Worm (Caenorhabditis elegans) whole organism, L4 larva: Measurements from ENCODE around the gene aexr-1.

Experiments
- ceh-82 ChIP-seq: sonication (generic microtip); optimal IDR thresholded peaks from 2 replicates; lab custom pipeline; 2017; ENCODE audit warnings: missing biosample characterization, missing genetic modification characterization
- ces-1 ChIP-seq: fragments of 150-350 bp; sonication (generic microtip); optimal IDR thresholded peaks from 4 replicates; lab custom pipeline; 2014; ENCODE audit warnings: missing biosample characterization, missing genetic modification reagents, missing genetic modification characterization
- lir-3 ChIP-seq: sonication (generic microtip); optimal IDR thresholded peaks from 2 replicates; lab custom pipeline; 2016; ENCODE audit warnings: mild to moderate bottlenecking, missing genetic modification characterization, missing compliant biosample characterization
- madf-5 ChIP-seq, 2 experiments: fragments of 200-800 bp; sonication (Bioruptor generic); IDR thresholded peaks; 2 replicates each; pipeline ENCODE4 v1.3.6; 2022; ENCODE audit warnings: missing compliant biosample characterization in 2 of 2, missing genetic modification characterization in 2 of 2
- mep-1 ChIP-seq: fragments of 150-350 bp; sonication (generic microtip); optimal IDR thresholded peaks from 3 replicates; lab custom pipeline; 2014; ENCODE audit warnings: missing biosample characterization, missing genetic modification characterization
- nhr-48 ChIP-seq: sonication (generic microtip); optimal IDR thresholded peaks from 2 replicates; lab custom pipeline; 2016; ENCODE audit warnings: mild to moderate bottlenecking, missing genetic modification characterization, missing compliant biosample characterization
- nhr-6 ChIP-seq: fragments of 150-350 bp; optimal IDR thresholded peaks from 2 replicates; lab custom pipeline; 2014; ENCODE audit warnings: missing biosample characterization, missing genetic modification characterization
- pha-4 ChIP-seq, 2 experiments: fragments of 150-350 bp in 1 of 2; fragments of 200-800 bp in 1 of 2; sonication (Bioruptor generic) in 1 of 2; IDR thresholded peaks in 1 of 2; optimal IDR thresholded peaks in 1 of 2; 2 replicates each; pipeline versions ENCODE4 v1.3.6 to Lab custom; 2014 to 2022; ENCODE audit warnings: missing genetic modification characterization in 2 of 2, missing genetic modification reagents in 2 of 2, missing biosample characterization in 1 of 2, missing compliant biosample characterization in 1 of 2
- skn-1 ChIP-seq: fragments of 150-350 bp; optimal IDR thresholded peaks from 2 replicates; lab custom pipeline; 2014; ENCODE audit warnings: missing biosample characterization, missing genetic modification characterization
- snpc-4 ChIP-seq: fragments of 150-350 bp; optimal IDR thresholded peaks from 2 replicates; lab custom pipeline; 2014; ENCODE audit warnings: missing biosample characterization, missing genetic modification characterization
- ztf-11 ChIP-seq: fragments of 150-350 bp; optimal IDR thresholded peaks from 2 replicates; lab custom pipeline; 2014; ENCODE audit warnings: missing biosample characterization, missing genetic modification characterization

DNA sequence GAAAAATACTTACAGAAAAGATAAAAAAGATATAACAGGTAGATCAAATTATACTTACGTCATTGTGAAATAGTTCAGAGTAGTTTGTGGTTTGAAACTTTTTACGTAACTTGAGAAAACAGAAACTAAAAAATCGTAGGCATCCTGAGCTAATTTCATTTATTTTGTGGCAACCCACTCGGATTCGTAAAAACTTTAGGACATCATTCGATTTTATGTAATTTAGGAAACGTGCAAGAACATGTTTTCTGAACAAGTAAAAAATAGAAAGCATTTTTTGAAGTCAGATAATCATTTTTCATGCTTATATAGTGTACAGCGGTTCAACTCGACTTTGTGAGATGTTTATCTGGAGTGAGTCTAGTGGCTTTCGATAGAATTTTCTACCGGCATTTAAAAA lies 36.3 kb downstream of the aexr-1 start, which contains the start of gene hic-1:
- TF ChIP-seq lir-3 (tag; lab: Kevin White, UChicago) (no peak), snpc-4 (tag; lab: Kevin White, UChicago) (no peak), pha-4 (GFP tag; IDR thresholded peaks at IDR 0.05; lab: Robert Waterston, UW) (no peak), pha-4 (tag; optimal IDR thresholded peaks at IDR 0.05; lab: Kevin White, UChicago) (no peak), ces-1 (GFP tag; lab: Kevin White, UChicago) (no peak), nhr-48 (tag; lab: Kevin White, UChicago) (no peak), nhr-6 (no peak), madf-5 (GFP tag; IDR thresholded peaks at IDR 0.05; lab: Robert Waterston, UW) (no peak), ztf-11 (tag; lab: Kevin White, UChicago) (no peak), skn-1 (no peak), ceh-82 (no peak), mep-1 (tag; lab: Kevin White, UChicago) (no peak)
